Fruit fly (Drosophila melanogaster): ENCODE measurements around the gene CG15020.

The CG15020 gene

dm6 chr3L:4380231-4380645 is 41.2 kb upstream of the CG15020 start, which contains the start of gene DopEcR (continued):
- 0 out of 2 replicates have a peak, but pooled peaks have one; percentile 42 for TF ChIP-seq CG32532 (GFP tag; IDR thresholded peaks at IDR 0.05)
- TF ChIP-seq Gug (GFP tag; IDR thresholded peaks at IDR 0.05) = no peak
- TF ChIP-seq cas (GFP tag; IDR thresholded peaks at IDR 0.05) = no peak
- TF ChIP-seq pfk (GFP tag; optimal IDR thresholded peaks at IDR 0.05) = no peak
- no peak for TF ChIP-seq nmo (GFP tag; optimal IDR thresholded peaks at IDR 0.05)
- TF ChIP-seq Xbp1 (GFP tag; optimal IDR thresholded peaks at IDR 0.05) = no peak
- TF ChIP-seq crc (GFP tag; optimal IDR thresholded peaks at IDR 0.05) = no peak
- no peak for TF ChIP-seq CG9215 (GFP tag; IDR thresholded peaks at IDR 0.05)
- no peak for TF ChIP-seq CG2199 (GFP tag; IDR thresholded peaks at IDR 0.05)
- peak; percentile 91 for TF ChIP-seq Jarid2 (GFP tag; optimal IDR thresholded peaks at IDR 0.05)
- no peak for TF ChIP-seq ERR (GFP tag; optimal IDR thresholded peaks at IDR 0.05)
- TF ChIP-seq MTF-1 (GFP tag; optimal IDR thresholded peaks at IDR 0.05; ENCODE audit: borderline replicate concordance) = peak; percentile 51
- peak; percentile 6 for TF ChIP-seq CG9797 (GFP tag; optimal IDR thresholded peaks at IDR 0.05)
- TF ChIP-seq CG18262 (tag; optimal IDR thresholded peaks at IDR 0.05) = no peak
- no peak for TF ChIP-seq sqz (GFP tag; optimal IDR thresholded peaks at IDR 0.05)
- no peak for TF ChIP-seq CG8765 (GFP tag; IDR thresholded peaks at IDR 0.05)
- TF ChIP-seq tx (GFP tag; optimal IDR thresholded peaks at IDR 0.05) = no peak
- no peak for TF ChIP-seq MBD-R2 (GFP tag; IDR thresholded peaks at IDR 0.05)
- no peak for TF ChIP-seq seq (GFP tag; IDR thresholded peaks at IDR 0.05)
- no peak for TF ChIP-seq mld (GFP tag; IDR thresholded peaks at IDR 0.05; ENCODE audit: partially characterized antibody)
- TF ChIP-seq sim (GFP tag; IDR thresholded peaks at IDR 0.05) = no peak
- TF ChIP-seq CG8388 (GFP tag; optimal IDR thresholded peaks at IDR 0.05) = peak; percentile 50
- peak; percentile 85 for TF ChIP-seq CG16779 (GFP tag; IDR thresholded peaks at IDR 0.05)
- no peak for TF ChIP-seq Pdp1 (GFP tag; optimal IDR thresholded peaks at IDR 0.05)
- TF ChIP-seq jing (GFP tag; optimal IDR thresholded peaks at IDR 0.05) = no peak
- TF ChIP-seq CG13894 (tag; optimal IDR thresholded peaks at IDR 0.05) = no peak
- no peak for TF ChIP-seq CG12659 (GFP tag; optimal IDR thresholded peaks at IDR 0.05)
- no peak for TF ChIP-seq Poxn (GFP tag; IDR thresholded peaks at IDR 0.05)
- no peak; the same call in 2 of the 3 replicates for TF ChIP-seq so (GFP tag; IDR thresholded peaks at IDR 0.05)
- TF ChIP-seq D (optimal IDR thresholded peaks at IDR 0.05) = no peak
- peak; percentile 3 for TF ChIP-seq D (GFP tag; optimal IDR thresholded peaks at IDR 0.05)
- TF ChIP-seq gro (GFP tag; optimal IDR thresholded peaks at IDR 0.05) = no peak
- TF ChIP-seq CG10431 (GFP tag; optimal IDR thresholded peaks at IDR 0.05) = peak; percentile 24
- TF ChIP-seq CG13296 (GFP tag; optimal IDR thresholded peaks at IDR 0.05) = peak; percentile 40
- TF ChIP-seq tll (GFP tag; optimal IDR thresholded peaks at IDR 0.05) = no peak
- no peak for TF ChIP-seq sd (tag; optimal IDR thresholded peaks at IDR 0.05)
- no peak for TF ChIP-seq crp (GFP tag; optimal IDR thresholded peaks at IDR 0.05)
- peak; percentile 25 for TF ChIP-seq Nf-YC (tag; optimal IDR thresholded peaks at IDR 0.05)
- no peak for TF ChIP-seq twi (tag; optimal IDR thresholded peaks at IDR 0.05)
- TF ChIP-seq CG1832 (GFP tag; optimal IDR thresholded peaks at IDR 0.05) = no peak
- TF ChIP-seq Ets65A (GFP tag) = peak; percentile 71
- TF ChIP-seq NC2α (GFP tag; optimal IDR thresholded peaks at IDR 0.05) = no peak
- TF ChIP-seq CG6765 (GFP tag; optimal IDR thresholded peaks at IDR 0.05) = peak; percentile 64
- no peak for TF ChIP-seq CG2889 (GFP tag; IDR thresholded peaks at IDR 0.05)
- TF ChIP-seq CG6175 (GFP tag; IDR thresholded peaks at IDR 0.05) = 0 out of 3 replicates have a peak, but pooled peaks have one; percentile 53
- no peak for TF ChIP-seq CG2120 (GFP tag; optimal IDR thresholded peaks at IDR 0.05)
- no peak for TF ChIP-seq CG16815 (GFP tag; optimal IDR thresholded peaks at IDR 0.05)
- no peak for TF ChIP-seq CG4404 (GFP tag; IDR thresholded peaks at IDR 0.05)
- no peak for TF ChIP-seq Taf1 (GFP tag; IDR thresholded peaks at IDR 0.05)
- TF ChIP-seq Lhr (GFP tag; optimal IDR thresholded peaks at IDR 0.05) = peak; percentile 34
- no peak for TF ChIP-seq CG11696 (GFP tag; IDR thresholded peaks at IDR 0.05)
- TF ChIP-seq BtbVII (GFP tag; optimal IDR thresholded peaks at IDR 0.05) = peak; percentile 38

Data from whole organism, embryonic.